Fruit fly (Drosophila melanogaster): Measurements from ENCODE around the gene Ggamma30A.

Ggamma30A gene

DNA sequence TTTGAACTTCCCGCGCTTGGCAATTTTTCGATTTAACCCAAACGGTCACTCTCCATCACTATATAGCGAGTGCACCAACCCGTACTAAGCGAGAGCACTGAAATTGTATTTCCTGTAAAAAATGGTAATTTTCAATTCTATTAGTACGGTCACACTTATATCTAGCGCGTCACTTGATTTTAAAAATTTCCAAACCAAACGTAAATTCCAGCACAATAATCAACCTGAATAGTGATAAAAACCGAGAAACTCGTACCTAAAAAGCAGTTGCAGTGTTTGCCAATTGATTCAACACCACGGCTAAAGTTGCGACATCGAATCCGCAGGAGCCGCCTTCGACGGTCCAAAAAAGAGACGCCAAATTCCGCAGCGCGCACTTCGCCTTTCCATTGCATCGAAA is 74.3 kb downstream of the Ggamma30A start, which contains the start of gene Cks30A:
Gene Cks30A (plus strand): TSS at position 136 of the 400 bp plus-strand sequence.
- TF ChIP-seq CG1621 (tag; optimal IDR thresholded peaks at IDR 0.05), result peak; percentile 100
- TF ChIP-seq Eip78C (GFP tag), result no peak

DNA sequence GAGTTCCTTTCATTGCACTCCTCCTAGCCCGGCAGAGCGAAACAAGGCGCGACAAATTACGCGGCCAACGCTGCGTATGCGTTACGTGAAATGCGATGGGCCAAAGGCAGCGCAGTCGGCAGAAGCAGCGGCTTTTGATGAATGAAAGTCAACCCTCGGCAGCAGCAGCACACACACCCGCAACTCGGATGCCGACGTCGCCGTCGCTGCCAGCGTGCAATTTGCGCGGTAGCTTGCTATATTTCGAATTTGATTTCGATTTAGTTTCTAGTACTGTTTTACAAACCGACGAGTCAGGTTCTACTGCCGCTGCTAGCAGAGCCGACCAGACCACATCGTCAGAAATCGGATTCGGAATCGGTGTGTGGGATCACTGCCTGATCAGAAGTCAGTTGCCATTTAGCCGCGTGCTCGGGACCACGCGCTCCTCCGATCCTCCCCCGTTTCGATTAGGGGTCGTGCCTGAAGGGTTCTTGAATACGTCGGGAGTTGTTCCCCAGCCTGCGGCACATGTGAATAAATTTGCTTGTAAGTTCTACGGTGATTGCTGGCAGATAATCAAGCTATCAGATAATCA is 77.0 kb downstream of the Ggamma30A start, which contains the start of gene Eaat1:
Gene Eaat1 (plus strand): TSS at position 268 of the 577 bp plus-strand sequence.
- peak; percentile 22 for TF ChIP-seq svp (GFP tag)
- no peak for TF ChIP-seq dac (GFP tag; optimal IDR thresholded peaks at IDR 0.05)
- no peak for TF ChIP-seq Hr4 (GFP tag; optimal IDR thresholded peaks at IDR 0.05)
- peak; percentile 41 for TF ChIP-seq CG16779 (tag; optimal IDR thresholded peaks at IDR 0.05)
- TF ChIP-seq Hr39 (GFP tag; optimal IDR thresholded peaks at IDR 0.05), result no peak

DNA sequence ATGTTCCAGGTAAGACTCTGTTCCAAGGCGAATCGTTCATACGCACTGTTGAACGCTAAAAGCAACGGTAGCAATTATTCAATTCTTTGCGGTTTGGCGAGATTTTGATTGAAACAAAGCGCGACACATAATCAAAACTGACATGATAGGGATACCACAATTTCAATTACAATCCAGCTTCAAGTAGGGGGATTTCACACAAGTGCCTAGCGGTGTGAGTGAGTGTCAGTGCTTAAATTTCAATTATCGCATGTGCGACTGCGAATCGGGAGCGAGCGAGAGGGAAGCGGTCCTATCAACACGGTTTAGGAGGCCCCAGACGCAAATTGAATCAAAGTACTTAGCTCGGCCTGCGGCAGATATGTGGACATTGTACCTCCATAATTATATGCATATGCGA is 82.5 kb downstream of the Ggamma30A start:
- no peak for TF ChIP-seq topi (GFP tag; optimal IDR thresholded peaks at IDR 0.05)
- no peak for TF ChIP-seq Ets96B (tag; optimal IDR thresholded peaks at IDR 0.05)
- no peak for TF ChIP-seq CG3032 (tag; optimal IDR thresholded peaks at IDR 0.05)
- TF ChIP-seq svp (GFP tag), result peak; percentile 70
- no peak for TF ChIP-seq CG7368 (GFP tag; optimal IDR thresholded peaks at IDR 0.05)
- TF ChIP-seq CG32006 (GFP tag; optimal IDR thresholded peaks at IDR 0.05), result no peak
- TF ChIP-seq CG8632 (GFP tag; optimal IDR thresholded peaks at IDR 0.05), result no peak
- no peak for TF ChIP-seq OdsH (GFP tag; optimal IDR thresholded peaks at IDR 0.05)
- no peak for TF ChIP-seq Eip78C (GFP tag)

DNA sequence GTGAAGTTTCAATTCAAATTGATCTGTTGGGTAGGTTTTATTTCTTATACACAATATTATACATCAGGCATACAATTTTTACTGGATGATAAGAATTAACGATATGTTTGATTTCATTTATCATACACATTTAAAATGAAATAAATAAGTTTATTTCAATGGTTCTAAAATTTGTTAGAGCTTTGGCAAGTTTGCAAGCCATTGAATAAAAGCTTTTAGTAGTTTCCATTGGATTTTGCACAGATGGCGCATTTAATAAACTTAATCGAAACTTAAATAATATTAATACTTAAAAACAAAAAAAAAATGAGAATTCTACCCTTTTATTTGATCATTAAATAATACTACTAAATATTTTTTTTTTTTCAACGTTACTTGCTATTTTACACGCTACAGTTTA is 85.6 kb downstream of the Ggamma30A start:
- TF ChIP-seq Sox15 (GFP tag; optimal IDR thresholded peaks at IDR 0.05) (no peak), svp (GFP tag) (peak; percentile 13)

DNA sequence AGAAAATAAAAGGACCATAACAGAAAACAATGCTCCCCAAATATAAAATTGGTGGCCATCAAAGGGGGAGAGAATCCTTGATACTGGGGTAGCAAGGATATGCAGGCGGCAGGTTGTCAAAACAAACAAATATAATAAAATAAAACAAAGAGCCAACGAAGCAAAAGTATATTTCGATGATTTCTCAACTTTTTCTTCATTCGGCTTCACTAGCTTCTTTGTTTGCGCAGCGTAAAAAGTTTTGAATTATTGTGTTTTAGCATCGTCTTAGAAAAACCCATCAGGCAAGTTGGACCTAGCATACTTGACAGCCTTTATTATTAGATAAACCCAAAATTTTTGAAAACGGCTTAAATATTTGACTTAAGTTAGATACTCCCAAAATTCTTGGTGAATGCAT is 86.2 kb downstream of the Ggamma30A start, which contains the start of gene CG3748:
Gene CG3748 (plus strand): TSS at position 301 of the 400 bp plus-strand sequence.
- TF ChIP-seq Sox15 (GFP tag; optimal IDR thresholded peaks at IDR 0.05) (no peak), svp (GFP tag) (no peak), CG15336 (GFP tag; IDR thresholded peaks at IDR 0.05) (no peak), Ets21C (GFP tag; optimal IDR thresholded peaks at IDR 0.05) (no peak), Hr38 (GFP tag; optimal IDR thresholded peaks at IDR 0.05) (no peak), Hr4 (GFP tag; optimal IDR thresholded peaks at IDR 0.05) (no peak), dac (GFP tag; optimal IDR thresholded peaks at IDR 0.05) (no peak), CG3032 (tag; optimal IDR thresholded peaks at IDR 0.05) (no peak), lz (GFP tag; optimal IDR thresholded peaks at IDR 0.05) (no peak), pdm3 (GFP tag; optimal IDR thresholded peaks at IDR 0.05) (no peak), CG32006 (GFP tag; optimal IDR thresholded peaks at IDR 0.05) (no peak), Eip93F (GFP tag; optimal IDR thresholded peaks at IDR 0.05) (no peak), fd85E (GFP tag; optimal IDR thresholded peaks at IDR 0.05) (no peak), CG11762 (GFP tag; optimal IDR thresholded peaks at IDR 0.05; ENCODE audit: insufficient read depth) (no peak), Blimp-1 (GFP tag; optimal IDR thresholded peaks at IDR 0.05) (no peak), CG4318 (GFP tag; optimal IDR thresholded peaks at IDR 0.05) (no peak), dsx (GFP tag; optimal IDR thresholded peaks at IDR 0.05; ENCODE audit: poor library complexity, severe bottlenecking) (no peak), acj6 (GFP tag; optimal IDR thresholded peaks at IDR 0.05) (no peak), eg (GFP tag; IDR thresholded peaks at IDR 0.05) (no peak), Eip78C (GFP tag) (no peak)

DNA sequence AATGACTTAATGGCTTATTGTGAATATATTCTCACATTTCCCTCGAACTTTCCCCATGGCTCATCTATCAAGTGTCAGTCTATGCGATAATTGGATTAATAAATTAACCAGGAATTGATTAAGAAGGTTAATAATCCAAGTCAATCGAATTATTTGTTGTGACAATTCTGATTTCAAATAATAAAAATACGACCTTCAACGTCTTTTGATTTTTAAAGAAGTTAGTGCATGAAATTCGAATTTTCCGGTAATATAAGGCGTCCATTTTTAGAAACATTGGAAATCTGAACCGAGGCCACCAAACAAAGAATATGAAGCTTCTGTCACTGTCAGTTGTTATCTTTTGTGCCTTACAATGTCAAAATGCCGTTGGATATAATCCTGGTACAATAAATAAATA is 92.9 kb downstream of the Ggamma30A start, which contains the start of gene CG43350:
Gene CG43350 (plus strand): TSS at position 301 of the 400 bp plus-strand sequence.
- TF ChIP-seq Blimp-1 (GFP tag; optimal IDR thresholded peaks at IDR 0.05) (no peak), svp (GFP tag) (no peak), Met (GFP tag; optimal IDR thresholded peaks at IDR 0.05) (no peak), net (GFP tag; optimal IDR thresholded peaks at IDR 0.05) (no peak)
